Worm (Caenorhabditis elegans): ENCODE measurements around the gene F38A5.8.

F38A5.8 gene

DNA sequence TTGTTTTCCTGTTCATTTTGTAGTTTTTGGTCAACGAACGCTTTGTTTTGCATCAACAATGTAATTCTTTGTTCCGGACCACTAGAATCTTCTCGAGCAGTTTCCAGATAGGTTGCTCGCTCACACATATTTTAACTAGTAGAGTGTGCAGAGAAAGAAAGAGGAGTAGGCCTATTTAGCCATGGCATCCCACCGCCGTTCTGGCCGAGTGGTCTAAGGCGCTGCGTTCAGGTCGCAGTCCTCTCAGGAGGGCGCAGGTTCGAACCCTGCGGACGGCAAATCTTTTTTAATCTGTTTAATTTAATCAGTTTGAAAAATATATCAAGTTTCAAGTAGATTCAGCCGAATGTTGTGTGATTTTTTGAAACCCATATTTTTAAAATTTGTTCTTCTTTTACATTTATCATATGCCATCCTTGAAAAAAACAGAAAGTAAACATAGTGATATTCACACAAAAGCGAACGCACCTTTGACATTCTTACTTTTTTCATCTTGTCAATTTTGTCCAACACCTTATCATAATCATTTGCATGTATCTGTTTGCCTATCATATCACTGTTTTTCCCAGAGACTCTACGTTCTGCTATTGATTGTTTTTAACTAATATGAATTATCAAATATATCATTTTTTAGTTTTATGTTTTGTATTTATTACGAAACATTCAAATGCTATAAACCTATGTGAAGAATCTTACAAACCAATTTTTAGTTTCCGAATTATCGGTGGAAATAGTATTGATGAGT, 42.8 kb upstream of the F38A5.8 start, which contains the start of gene try-3:
Gene try-3 (plus strand): TSS at position 532 of the 745 bp plus-strand sequence.
- TF ChIP-seq ceh-62 (tag; optimal IDR thresholded peaks at IDR 0.05) (no peak), zip-11 (GFP tag; IDR thresholded peaks at IDR 0.05) (no peak), aly-2 (tag; optimal IDR thresholded peaks at IDR 0.05) (no peak), nhr-48 (tag; optimal IDR thresholded peaks at IDR 0.05) (peak; percentile 34), mdl-1 (tag; optimal IDR thresholded peaks at IDR 0.05) (peak in 1 of 2 experiments; percentile 22), cey-2 (tag; optimal IDR thresholded peaks at IDR 0.05; ENCODE audit: borderline replicate concordance, insufficient read depth) (no peak), daf-16 (GFP tag; optimal IDR thresholded peaks at IDR 0.05) (peak; percentile 0 to 45), daf-16 (tag; optimal IDR thresholded peaks at IDR 0.05) (peak; percentile 79), ama-1 (optimal IDR thresholded peaks at IDR 0.05) (no peak), tra-1 (GFP tag; IDR thresholded peaks at IDR 0.05) (peak; percentile 82), zip-2 (tag; optimal IDR thresholded peaks at IDR 0.05) (peak; percentile 40), ceh-32 (tag; optimal IDR thresholded peaks at IDR 0.05; ENCODE audit: poor library complexity) (no peak), R02D3.7 (tag; optimal IDR thresholded peaks at IDR 0.05) (no peak), lin-38 (GFP tag; IDR thresholded peaks at IDR 0.05) (peak; percentile 86), lin-15B (tag; optimal IDR thresholded peaks at IDR 0.05) (no peak), D1046.2 (GFP tag; IDR thresholded peaks at IDR 0.05) (peak; percentile 81), F10B5.3 (tag; optimal IDR thresholded peaks at IDR 0.05) (peak; percentile 17), dve-1 (tag; optimal IDR thresholded peaks at IDR 0.05; ENCODE audit: insufficient read depth) (peak; percentile 27), ZK546.5 (tag; optimal IDR thresholded peaks at IDR 0.05) (no peak), fos-1 (tag; optimal IDR thresholded peaks at IDR 0.05) (no peak), gei-8 (GFP tag; optimal IDR thresholded peaks at IDR 0.05) (peak; percentile 73), nhr-102 (tag; optimal IDR thresholded peaks at IDR 0.05) (peak; percentile 46), jun-1 (tag; optimal IDR thresholded peaks at IDR 0.05) (no peak), lim-7 (GFP tag; IDR thresholded peaks at IDR 0.05) (peak; percentile 97), tag-97 (GFP tag; IDR thresholded peaks at IDR 0.05) (no peak), rbr-2 (tag; optimal IDR thresholded peaks at IDR 0.05) (peak; percentile 66), F44E2.7 (GFP tag; IDR thresholded peaks at IDR 0.05) (peak; percentile 60; the same call in 1 of the 2 replicates), dmd-6 (GFP tag; IDR thresholded peaks at IDR 0.05) (peak; percentile 66), hif-1 (tag; optimal IDR thresholded peaks at IDR 0.05) (peak in 1 of 2 experiments; percentile 57), nhr-25 (tag; optimal IDR thresholded peaks at IDR 0.05; ENCODE audit: borderline replicate concordance, insufficient read depth) (no peak), arid-1 (GFP tag; conservative IDR thresholded peaks at IDR 0.05) (peak; percentile 80), pha-4 (GFP tag; IDR thresholded peaks at IDR 0.05) (peak; percentile 87), pha-4 (tag; optimal IDR thresholded peaks at IDR 0.05) (no peak), nhr-41 (GFP tag; IDR thresholded peaks at IDR 0.05) (peak; percentile 30; the same call in 1 of the 2 replicates), spr-1 (tag; optimal IDR thresholded peaks at IDR 0.05) (peak; percentile 11), nhr-6 (tag; optimal IDR thresholded peaks at IDR 0.05) (no peak), zfp-3 (GFP tag; conservative IDR thresholded peaks at IDR 0.05) (no peak), ceh-82 (tag; optimal IDR thresholded peaks at IDR 0.05) (no peak), attf-4 (tag; optimal IDR thresholded peaks at IDR 0.05) (no peak), nhr-111 (GFP tag; optimal IDR thresholded peaks at IDR 0.05) (no peak), skn-1 (tag; optimal IDR thresholded peaks at IDR 0.05) (no peak), Y5F2A.4 (GFP tag; optimal IDR thresholded peaks at IDR 0.05) (peak; percentile 26), vab-7 (GFP tag; IDR thresholded peaks at IDR 0.05) (peak; percentile 84), unc-130 (GFP tag; optimal IDR thresholded peaks at IDR 0.05) (peak; percentile 54), F37D6.2 (tag; optimal IDR thresholded peaks at IDR 0.05) (peak; percentile 22), lin-29 (GFP tag; IDR thresholded peaks at IDR 0.05) (no peak), hmg-1.1 (GFP tag; IDR thresholded peaks at IDR 0.05) (peak; percentile 88), nhr-77 (tag; optimal IDR thresholded peaks at IDR 0.05) (peak; percentile 52), ceh-44 (GFP tag; IDR thresholded peaks at IDR 0.05) (peak; percentile 91; the same call in 1 of the 2 replicates), ztf-7 (tag; optimal IDR thresholded peaks at IDR 0.05) (no peak)
